Fruit fly (Drosophila melanogaster): ENCODE measurements around the gene CG12170.

- TF ChIP-seq psq (optimal IDR thresholded peaks at IDR 0.05) = no peak
- no peak for TF ChIP-seq pan (optimal IDR thresholded peaks at IDR 0.05)
- TF ChIP-seq Dll (optimal IDR thresholded peaks at IDR 0.05) = no peak
- no peak for TF ChIP-seq usp (GFP tag; optimal IDR thresholded peaks at IDR 0.05)
- TF ChIP-seq CG8478 (optimal IDR thresholded peaks at IDR 0.05) = no peak
Observed at dm6 chr3R:5621714-5622405, 15.2 kb upstream of the CG12170 start.

Measured in whole organism.